Fruit fly (Drosophila melanogaster): Measurements from ENCODE around the gene asun.

asun gene

dm6 chr3R:16241102-16241779, 22.8 kb upstream of the asun start (continued):
- TF ChIP-seq cyc (GFP tag; optimal IDR thresholded peaks at IDR 0.05) (peak; percentile 50), CG15336 (GFP tag; IDR thresholded peaks at IDR 0.05) (no peak), net (GFP tag; optimal IDR thresholded peaks at IDR 0.05) (no peak), fd59A (GFP tag; optimal IDR thresholded peaks at IDR 0.05) (peak; percentile 32)

dm6 chr3R:16241822-16242221, 22.2 kb upstream of the asun start:
- TF ChIP-seq Smox (GFP tag; optimal IDR thresholded peaks at IDR 0.05): peak; percentile 51
- TF ChIP-seq Met (GFP tag; optimal IDR thresholded peaks at IDR 0.05): peak; percentile 2
- peak; percentile 6 for TF ChIP-seq CG31627 (GFP tag; optimal IDR thresholded peaks at IDR 0.05)
- TF ChIP-seq CG7368 (GFP tag; optimal IDR thresholded peaks at IDR 0.05): no peak
- TF ChIP-seq Sox14 (GFP tag; optimal IDR thresholded peaks at IDR 0.05): no peak
- TF ChIP-seq CG15336 (GFP tag; IDR thresholded peaks at IDR 0.05): no peak
- TF ChIP-seq CG4318 (GFP tag; optimal IDR thresholded peaks at IDR 0.05): peak; percentile 61
- peak; percentile 42 for TF ChIP-seq CG6276 (GFP tag; optimal IDR thresholded peaks at IDR 0.05)
- TF ChIP-seq esn (GFP tag; optimal IDR thresholded peaks at IDR 0.05): peak; percentile 23
- peak; percentile 11 for TF ChIP-seq Sox15 (GFP tag; optimal IDR thresholded peaks at IDR 0.05)
- TF ChIP-seq Eip78C (GFP tag): peak; percentile 87
- no peak for TF ChIP-seq CG8632 (GFP tag; optimal IDR thresholded peaks at IDR 0.05)
- TF ChIP-seq salr (GFP tag; optimal IDR thresholded peaks at IDR 0.05): peak in 1 of 2 experiments; percentile 88
- TF ChIP-seq Sox102F (GFP tag; optimal IDR thresholded peaks at IDR 0.05): no peak
- peak; percentile 24 for TF ChIP-seq CG6808 (GFP tag; optimal IDR thresholded peaks at IDR 0.05)
- peak; percentile 7 for TF ChIP-seq Hr4 (GFP tag; optimal IDR thresholded peaks at IDR 0.05)
- peak; percentile 25 for TF ChIP-seq fd59A (GFP tag; optimal IDR thresholded peaks at IDR 0.05)
- TF ChIP-seq CG10631 (GFP tag; optimal IDR thresholded peaks at IDR 0.05): peak; percentile 25
- TF ChIP-seq CG32006 (GFP tag; optimal IDR thresholded peaks at IDR 0.05): peak; percentile 69

- TF ChIP-seq salr (GFP tag; optimal IDR thresholded peaks at IDR 0.05): no peak
- TF ChIP-seq CG3919 (GFP tag; optimal IDR thresholded peaks at IDR 0.05): peak; percentile 73
- no peak for TF ChIP-seq CG34406 (GFP tag; optimal IDR thresholded peaks at IDR 0.05)
- peak; percentile 67 for TF ChIP-seq dsx (GFP tag; optimal IDR thresholded peaks at IDR 0.05; ENCODE audit: poor library complexity, severe bottlenecking)
- no peak for TF ChIP-seq achi (GFP tag; optimal IDR thresholded peaks at IDR 0.05)
- TF ChIP-seq vri (GFP tag; optimal IDR thresholded peaks at IDR 0.05): peak; percentile 100
- TF ChIP-seq CG10669 (GFP tag; optimal IDR thresholded peaks at IDR 0.05): peak; percentile 25
- no peak for TF ChIP-seq lz (GFP tag; optimal IDR thresholded peaks at IDR 0.05)
- TF ChIP-seq Lpt (GFP tag; optimal IDR thresholded peaks at IDR 0.05): peak; percentile 94
- TF ChIP-seq CG3032 (tag; optimal IDR thresholded peaks at IDR 0.05): peak; percentile 22
- peak; percentile 47 for TF ChIP-seq Met (GFP tag; optimal IDR thresholded peaks at IDR 0.05)
- TF ChIP-seq Gug (GFP tag; IDR thresholded peaks at IDR 0.05): no peak
- TF ChIP-seq CG4318 (GFP tag; optimal IDR thresholded peaks at IDR 0.05): no peak
- TF ChIP-seq Smox (GFP tag; optimal IDR thresholded peaks at IDR 0.05): no peak
- no peak for TF ChIP-seq cyc (GFP tag; optimal IDR thresholded peaks at IDR 0.05)
- peak; percentile 8 for TF ChIP-seq fd85E (GFP tag; optimal IDR thresholded peaks at IDR 0.05)
- TF ChIP-seq acj6 (GFP tag; optimal IDR thresholded peaks at IDR 0.05): no peak
- peak; percentile 56 for TF ChIP-seq net (GFP tag; optimal IDR thresholded peaks at IDR 0.05)
- TF ChIP-seq dac (GFP tag; optimal IDR thresholded peaks at IDR 0.05): no peak
- no peak for TF ChIP-seq CG11294 (GFP tag; IDR thresholded peaks at IDR 0.05)
- TF ChIP-seq fd59A (GFP tag; optimal IDR thresholded peaks at IDR 0.05): no peak
- TF ChIP-seq Blimp-1 (GFP tag; optimal IDR thresholded peaks at IDR 0.05): peak; percentile 27
- TF ChIP-seq fkh (GFP tag; optimal IDR thresholded peaks at IDR 0.05): peak; percentile 81
- TF ChIP-seq Hr4 (GFP tag; optimal IDR thresholded peaks at IDR 0.05): no peak
- TF ChIP-seq Sox15 (GFP tag; optimal IDR thresholded peaks at IDR 0.05): no peak
- no peak for TF ChIP-seq CG6276 (GFP tag; optimal IDR thresholded peaks at IDR 0.05)
- TF ChIP-seq Ets21C (GFP tag; optimal IDR thresholded peaks at IDR 0.05): no peak
- peak; percentile 58 for TF ChIP-seq Eip75B (GFP tag; optimal IDR thresholded peaks at IDR 0.05)
- peak; percentile 80 for TF ChIP-seq CG16779 (tag; optimal IDR thresholded peaks at IDR 0.05)
- TF ChIP-seq topi (GFP tag; optimal IDR thresholded peaks at IDR 0.05): peak; percentile 24
- TF ChIP-seq CG9139 (GFP tag; optimal IDR thresholded peaks at IDR 0.05): peak; percentile 73
- no peak for TF ChIP-seq CG11762 (GFP tag; optimal IDR thresholded peaks at IDR 0.05; ENCODE audit: insufficient read depth)
- no peak for TF ChIP-seq OdsH (GFP tag; optimal IDR thresholded peaks at IDR 0.05)
- TF ChIP-seq esn (GFP tag; optimal IDR thresholded peaks at IDR 0.05): peak; percentile 24
- no peak for TF ChIP-seq CG8119 (GFP tag; IDR thresholded peaks at IDR 0.05)
Measured at dm6 chr3R:16242461-16242934, 21.6 kb upstream of the asun start.
